Fruit fly (Drosophila melanogaster): ENCODE data around the gene Grl36b.

Grl36b gene

DNA sequence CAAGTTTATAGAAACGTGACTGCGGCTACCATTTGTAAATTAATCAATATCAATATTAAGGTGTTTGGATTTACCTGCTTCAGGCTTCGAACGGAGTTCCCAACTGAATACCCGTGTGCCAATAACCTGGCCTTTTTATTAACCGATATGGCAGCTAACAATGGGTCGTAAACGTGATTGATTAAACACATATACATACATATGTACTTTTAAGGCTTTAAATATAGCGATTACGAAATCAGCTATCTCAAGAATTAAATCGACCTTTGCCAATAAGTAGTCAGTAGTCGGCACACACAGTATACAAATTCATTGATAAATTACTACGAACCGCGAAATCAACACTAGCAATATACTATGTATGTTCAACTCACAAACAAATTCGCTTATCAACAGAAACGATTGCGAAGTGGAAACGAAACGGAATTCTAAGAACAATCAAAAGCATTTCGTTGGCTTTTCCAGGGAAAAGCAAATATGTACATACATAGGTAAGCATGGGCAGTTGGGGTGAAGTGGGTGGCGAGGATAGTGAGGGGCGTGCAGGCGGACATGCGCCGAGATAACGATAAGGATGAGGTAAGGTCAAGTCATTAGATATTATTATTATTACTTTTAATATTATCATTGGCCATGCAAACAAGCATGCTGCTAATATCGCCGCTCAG, 23.1 kb upstream of the Grl36b start (continued):
- TF ChIP-seq bab2 (GFP tag; optimal IDR thresholded peaks at IDR 0.05) = peak; percentile 66
- peak in 1 of 2 experiments; percentile 59 for TF ChIP-seq Hr78 (GFP tag; optimal IDR thresholded peaks at IDR 0.05)
- TF ChIP-seq sqz (GFP tag; optimal IDR thresholded peaks at IDR 0.05) = peak; percentile 58
- TF ChIP-seq NC2α (GFP tag; optimal IDR thresholded peaks at IDR 0.05) = no peak
- TF ChIP-seq ase (GFP tag; IDR thresholded peaks at IDR 0.05) = no peak
- peak; percentile 11 for TF ChIP-seq CG3995 (GFP tag; optimal IDR thresholded peaks at IDR 0.05)
- no peak for TF ChIP-seq maf-S (GFP tag; optimal IDR thresholded peaks at IDR 0.05)
- TF ChIP-seq otp (GFP tag; IDR thresholded peaks at IDR 0.05) = peak; percentile 79
- peak; percentile 30; the same call in 1 of the 3 replicates for TF ChIP-seq tgo (GFP tag; IDR thresholded peaks at IDR 0.05)
- peak; percentile 83 for TF ChIP-seq CG13296 (GFP tag; optimal IDR thresholded peaks at IDR 0.05)
- TF ChIP-seq Blimp-1 (GFP tag; optimal IDR thresholded peaks at IDR 0.05) = peak; percentile 67
- TF ChIP-seq lilli (GFP tag; optimal IDR thresholded peaks at IDR 0.05) = peak; percentile 12
- no peak for TF ChIP-seq zf30C (GFP tag; optimal IDR thresholded peaks at IDR 0.05)
- peak; percentile 20 for TF ChIP-seq Fer2 (tag; optimal IDR thresholded peaks at IDR 0.05)
- TF ChIP-seq Dip2 (GFP tag; IDR thresholded peaks at IDR 0.05) = no peak

DNA sequence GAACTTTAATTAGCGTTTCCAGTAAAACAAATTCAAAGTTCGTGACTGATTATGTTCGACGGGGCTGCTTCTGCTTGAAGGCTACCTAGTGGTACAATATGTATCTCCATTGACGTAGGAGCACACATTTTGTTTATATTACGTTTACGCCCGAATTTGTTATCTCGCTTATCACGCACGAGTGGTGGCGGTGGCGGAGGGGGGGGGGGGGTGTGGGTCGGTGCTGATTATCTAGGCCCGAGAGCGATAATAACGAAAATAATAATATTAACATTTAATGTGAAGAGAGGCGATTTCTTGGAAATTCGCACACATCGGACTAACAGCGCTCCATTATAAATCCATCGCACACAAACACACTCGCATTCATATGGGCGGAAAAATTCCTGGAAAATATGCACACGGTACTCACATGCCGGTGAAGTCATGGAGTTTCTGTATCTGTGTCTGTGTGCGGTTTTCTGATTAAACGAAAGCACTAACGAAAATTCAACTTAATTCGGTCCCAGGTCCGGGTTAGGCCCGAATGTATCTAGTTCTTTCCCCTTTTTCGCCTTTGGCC, 22.0 kb upstream of the Grl36b start:
- no peak for TF ChIP-seq CG15696 (tag; optimal IDR thresholded peaks at IDR 0.05)
- TF ChIP-seq pho (GFP tag; optimal IDR thresholded peaks at IDR 0.05) = no peak
- no peak for TF ChIP-seq Dip2 (GFP tag; IDR thresholded peaks at IDR 0.05)
- TF ChIP-seq CG16863 (GFP tag; optimal IDR thresholded peaks at IDR 0.05) = no peak
- TF ChIP-seq HmgZ (tag; optimal IDR thresholded peaks at IDR 0.05) = peak; percentile 61
- 0 out of 2 replicates have a peak, but pooled peaks have one; percentile 23 for TF ChIP-seq CG14441 (GFP tag; IDR thresholded peaks at IDR 0.05)
- TF ChIP-seq Hr78 (GFP tag; optimal IDR thresholded peaks at IDR 0.05) = peak in 1 of 2 experiments; percentile 0
- no peak; the same call in 1 of the 2 replicates for TF ChIP-seq CG11696 (GFP tag; IDR thresholded peaks at IDR 0.05)
- peak; percentile 9 for TF ChIP-seq BtbVII (GFP tag; optimal IDR thresholded peaks at IDR 0.05)
- TF ChIP-seq chinmo (GFP tag; IDR thresholded peaks at IDR 0.05; ENCODE audit: partially characterized antibody) = 0 out of 4 replicates have a peak, but pooled peaks have one; percentile 17
- no peak for TF ChIP-seq CG5953 (GFP tag; IDR thresholded peaks at IDR 0.05)
- TF ChIP-seq pfk (GFP tag; optimal IDR thresholded peaks at IDR 0.05) = peak; percentile 48
- TF ChIP-seq sd (tag; optimal IDR thresholded peaks at IDR 0.05) = peak; percentile 79
- peak; percentile 31 for TF ChIP-seq Deaf1 (tag; optimal IDR thresholded peaks at IDR 0.05)
- peak; percentile 35 for TF ChIP-seq CG7987 (GFP tag; optimal IDR thresholded peaks at IDR 0.05)
- TF ChIP-seq caup (GFP tag; optimal IDR thresholded peaks at IDR 0.05; ENCODE audit: severe bottlenecking) = peak; percentile 43
- peak in 1 of 2 experiments; percentile 29 for TF ChIP-seq Pdp1 (GFP tag; optimal IDR thresholded peaks at IDR 0.05)
- peak; percentile 0 for TF ChIP-seq salm (tag; optimal IDR thresholded peaks at IDR 0.05)
- no peak for TF ChIP-seq dan (GFP tag; IDR thresholded peaks at IDR 0.05)
- peak; percentile 96 for TF ChIP-seq mirr (GFP tag; optimal IDR thresholded peaks at IDR 0.05)
- no peak for TF ChIP-seq CG15514 (GFP tag; optimal IDR thresholded peaks at IDR 0.05)
- no peak for TF ChIP-seq maf-S (GFP tag; optimal IDR thresholded peaks at IDR 0.05)
- TF ChIP-seq cg (GFP tag; optimal IDR thresholded peaks at IDR 0.05) = peak; percentile 16
- peak; percentile 64 for TF ChIP-seq CG10543 (GFP tag; optimal IDR thresholded peaks at IDR 0.05)
- no peak for TF ChIP-seq Kr (GFP tag; optimal IDR thresholded peaks at IDR 0.05)
- peak in 1 of 3 experiments; percentile 72 for TF ChIP-seq Stat92E (GFP tag; optimal IDR thresholded peaks at IDR 0.05)
- TF ChIP-seq CG30431 (GFP tag; optimal IDR thresholded peaks at IDR 0.05) = no peak
- TF ChIP-seq CG5180 (GFP tag; optimal IDR thresholded peaks at IDR 0.05) = no peak
- no peak for TF ChIP-seq zfh2 (GFP tag; optimal IDR thresholded peaks at IDR 0.05)
- no peak for TF ChIP-seq CG9727 (GFP tag; optimal IDR thresholded peaks at IDR 0.05)
- 0 out of 3 replicates have a peak, but pooled peaks have one; percentile 21 for TF ChIP-seq CG2199 (GFP tag; IDR thresholded peaks at IDR 0.05)
- TF ChIP-seq Hmr (GFP tag; optimal IDR thresholded peaks at IDR 0.05) = peak; percentile 32
- TF ChIP-seq Med (GFP tag) = peak; percentile 37
- TF ChIP-seq CG1233 (GFP tag; optimal IDR thresholded peaks at IDR 0.05) = peak; percentile 12
